Worm (Caenorhabditis elegans): ENCODE data around the gene cutl-9.

cutl-9 gene

DNA sequence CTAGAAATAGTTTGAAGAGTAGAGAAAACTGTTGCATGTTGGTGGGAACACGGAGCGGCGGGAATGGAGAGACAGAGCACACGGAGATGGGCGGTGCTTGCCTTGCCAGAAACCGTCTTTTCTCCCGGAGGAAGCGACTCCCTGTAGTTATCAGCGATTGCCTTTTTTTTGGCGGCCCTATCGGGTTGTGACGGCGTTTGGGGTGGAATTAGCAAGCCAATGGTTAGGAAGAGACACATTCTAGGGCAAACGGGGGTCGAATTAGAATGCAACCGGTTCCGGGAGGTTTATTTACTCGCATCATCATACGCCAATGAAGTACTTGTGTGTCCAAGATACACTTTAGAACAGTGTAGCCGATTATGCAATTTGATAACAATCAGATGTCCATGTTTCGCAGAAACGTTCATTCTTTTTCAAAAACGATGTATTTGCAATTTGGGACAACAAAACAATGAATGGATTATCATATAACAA, 35.6 kb downstream of the cutl-9 start, which contains the start of gene lact-3 (continued):
- no peak for TF ChIP-seq snpc-3.4 (tag; optimal IDR thresholded peaks at IDR 0.05)
- no peak for TF ChIP-seq nhr-179 (tag; optimal IDR thresholded peaks at IDR 0.05)
- TF ChIP-seq egl-18 (GFP tag; IDR thresholded peaks at IDR 0.05), result no peak
- TF ChIP-seq akir-1 (GFP tag; optimal IDR thresholded peaks at IDR 0.05), result no peak
- TF ChIP-seq hmg-1.2 (GFP tag; IDR thresholded peaks at IDR 0.05), result peak; percentile 49
- TF ChIP-seq efl-1 (GFP tag; optimal IDR thresholded peaks at IDR 0.05), result no peak
- TF ChIP-seq F33H1.4 (GFP tag; IDR thresholded peaks at IDR 0.05), result peak; percentile 31
- no peak for TF ChIP-seq K11D2.4 (GFP tag; IDR thresholded peaks at IDR 0.05)
- TF ChIP-seq F49E8.2 (tag; optimal IDR thresholded peaks at IDR 0.05; ENCODE audit: insufficient read depth), result peak; percentile 70
- TF ChIP-seq nhr-80 (tag; optimal IDR thresholded peaks at IDR 0.05), result peak; percentile 67
- no peak for TF ChIP-seq sea-2 (GFP tag; IDR thresholded peaks at IDR 0.05)
- no peak for TF ChIP-seq ztf-6 (GFP tag; IDR thresholded peaks at IDR 0.05)
- TF ChIP-seq unc-62 (GFP tag; optimal IDR thresholded peaks at IDR 0.05), result no peak

DNA sequence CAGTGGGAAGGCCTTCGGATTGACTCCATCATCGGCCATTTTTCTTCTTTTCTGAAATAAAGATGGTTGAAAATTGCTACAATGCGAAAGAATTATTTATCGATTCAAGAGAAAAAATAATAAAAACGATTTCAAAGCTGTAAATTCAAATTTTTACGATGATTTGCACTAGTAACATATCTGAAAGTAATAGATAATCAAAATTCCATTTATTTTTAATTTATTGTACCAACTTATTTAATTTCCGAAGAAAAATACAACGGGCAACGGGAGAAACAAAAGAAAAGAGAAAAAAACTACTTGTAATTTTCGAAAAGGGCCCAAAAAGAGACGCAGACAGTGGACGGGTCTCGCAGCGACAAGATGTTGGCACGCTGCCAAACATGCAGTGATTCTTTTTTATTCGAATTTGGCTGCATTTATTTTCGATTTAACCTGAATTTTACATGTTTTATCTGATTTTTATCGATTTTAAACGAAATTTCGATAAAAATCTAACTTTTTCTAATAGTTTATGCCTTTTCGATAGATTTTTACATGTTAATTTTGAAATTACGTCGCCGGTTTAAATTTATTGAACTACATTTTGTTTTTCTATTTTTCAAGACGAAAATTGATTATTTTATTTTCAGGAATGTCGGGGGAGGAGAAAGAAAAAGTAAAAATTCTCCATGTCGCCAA, 36.7 kb downstream of the cutl-9 start, which contains the start of the genes snu-13 and rsp-7:
Gene snu-13, minus strand, starts transcription at position 51 of the 681 bp plus-strand sequence.
Gene rsp-7, plus strand, starts transcription at position 631 of the 681 bp plus-strand sequence.
- TF ChIP-seq madf-6 (GFP tag; IDR thresholded peaks at IDR 0.05) (peak; percentile 53; the same call in 1 of the 2 replicates), nfya-1 (tag; optimal IDR thresholded peaks at IDR 0.05; ENCODE audit: borderline replicate concordance, insufficient read depth) (no peak), athp-1 (tag; optimal IDR thresholded peaks at IDR 0.05) (no peak), nhr-90 (tag; optimal IDR thresholded peaks at IDR 0.05) (no peak), F55B11.4 (tag; optimal IDR thresholded peaks at IDR 0.05; ENCODE audit: borderline replicate concordance, insufficient read depth) (no peak), bed-1 (GFP tag; IDR thresholded peaks at IDR 0.05) (no peak), unc-62 (GFP tag; optimal IDR thresholded peaks at IDR 0.05) (no peak), F33H1.4 (GFP tag; IDR thresholded peaks at IDR 0.05) (peak; percentile 91), ekl-4 (GFP tag; IDR thresholded peaks at IDR 0.05) (no peak), let-526 (GFP tag; IDR thresholded peaks at IDR 0.05) (no peak), mcd-1 (GFP tag; IDR thresholded peaks at IDR 0.05) (peak; percentile 72), attf-6 (GFP tag; IDR thresholded peaks at IDR 0.05) (no peak), tlf-1 (GFP tag; optimal IDR thresholded peaks at IDR 0.05) (peak; percentile 54), repo-1 (tag; optimal IDR thresholded peaks at IDR 0.05) (no peak), ztf-25 (GFP tag; IDR thresholded peaks at IDR 0.05) (no peak), D2030.7 (GFP tag; IDR thresholded peaks at IDR 0.05) (peak; percentile 22; the same call in 1 of the 2 replicates), lsl-1 (GFP tag; optimal IDR thresholded peaks at IDR 0.05) (peak; percentile 69), mel-28 (tag; optimal IDR thresholded peaks at IDR 0.05; ENCODE audit: borderline replicate concordance) (no peak), snpc-4 (GFP tag; optimal IDR thresholded peaks at IDR 0.05) (peak; percentile 54), snpc-4 (tag; optimal IDR thresholded peaks at IDR 0.05) (peak in 3 of 4 experiments; percentile 23 to 74 (median 29)), lir-1 (GFP tag; conservative IDR thresholded peaks at IDR 0.05) (peak; percentile 48; the same call in 1 of the 2 replicates), rcor-1 (GFP tag; IDR thresholded peaks at IDR 0.05) (0 out of 2 replicates have a peak, but pooled peaks have one; percentile 6), tbp1 (GFP tag; optimal IDR thresholded peaks at IDR 0.05) (peak; percentile 41), Y53F4B.3 (GFP tag; IDR thresholded peaks at IDR 0.05) (no peak), F52B5.7 (tag; optimal IDR thresholded peaks at IDR 0.05) (no peak), hrde-1 (tag; optimal IDR thresholded peaks at IDR 0.05; ENCODE audit: borderline replicate concordance) (no peak), lin-35 (GFP tag; optimal IDR thresholded peaks at IDR 0.05) (peak in 1 of 3 experiments; percentile 50), hmg-20 (GFP tag; IDR thresholded peaks at IDR 0.05) (no peak), Y56A3A.18 (GFP tag; IDR thresholded peaks at IDR 0.05) (no peak), efl-1 (GFP tag; optimal IDR thresholded peaks at IDR 0.05) (peak; percentile 34), Y79H2A.3 (GFP tag; conservative IDR thresholded peaks at IDR 0.05) (no peak), attf-5 (GFP tag; optimal IDR thresholded peaks at IDR 0.05) (peak; percentile 69), ceh-91 (GFP tag; IDR thresholded peaks at IDR 0.05) (peak; percentile 68), sptf-2 (GFP tag; optimal IDR thresholded peaks at IDR 0.05) (no peak), somi-1 (GFP tag; optimal IDR thresholded peaks at IDR 0.05) (peak; percentile 0)
